Fruit fly (Drosophila melanogaster): ENCODE data around the gene Rcd-1.

The Rcd-1 gene

dm6 chrX:19651757-19652419, 13.3 kb downstream of the Rcd-1 start, which contains the start of the genes Ranbp21 and Elys (continued):
- TF ChIP-seq CG10462 (GFP tag; optimal IDR thresholded peaks at IDR 0.05): peak; percentile 77
- no peak for TF ChIP-seq so (GFP tag; IDR thresholded peaks at IDR 0.05)
- TF ChIP-seq CG2129 (GFP tag; IDR thresholded peaks at IDR 0.05; ENCODE audit: partially characterized antibody): no peak
- peak; percentile 51; the same call in 1 of the 2 replicates for TF ChIP-seq ttk (GFP tag; IDR thresholded peaks at IDR 0.05)
- peak; percentile 33 for TF ChIP-seq Dref (GFP tag; IDR thresholded peaks at IDR 0.05)
- no peak for TF ChIP-seq fru (optimal IDR thresholded peaks at IDR 0.05)
- peak; percentile 55 for TF ChIP-seq CG10366 (GFP tag; IDR thresholded peaks at IDR 0.05)
- TF ChIP-seq CG9609 (GFP tag; optimal IDR thresholded peaks at IDR 0.05): peak; percentile 71
- peak; percentile 24 for TF ChIP-seq da (GFP tag; optimal IDR thresholded peaks at IDR 0.05)
- TF ChIP-seq CG11696 (GFP tag; IDR thresholded peaks at IDR 0.05): no peak
- TF ChIP-seq eyg (GFP tag; optimal IDR thresholded peaks at IDR 0.05): peak; percentile 15
- peak; percentile 52 for TF ChIP-seq chif (GFP tag; optimal IDR thresholded peaks at IDR 0.05)
- no peak for TF ChIP-seq yki (optimal IDR thresholded peaks at IDR 0.05)
- TF ChIP-seq grau (tag; optimal IDR thresholded peaks at IDR 0.05): peak; percentile 40
- no peak for TF ChIP-seq CG2199 (GFP tag; IDR thresholded peaks at IDR 0.05)
- no peak for TF ChIP-seq fd64A (GFP tag; optimal IDR thresholded peaks at IDR 0.05)
- TF ChIP-seq CG10431 (GFP tag; optimal IDR thresholded peaks at IDR 0.05): no peak
- TF ChIP-seq ems (GFP tag; optimal IDR thresholded peaks at IDR 0.05): peak; percentile 61
- peak; percentile 61 for TF ChIP-seq lmd (GFP tag; IDR thresholded peaks at IDR 0.05)
- peak; percentile 62 for TF ChIP-seq CG8944 (GFP tag; optimal IDR thresholded peaks at IDR 0.05)
- no peak for TF ChIP-seq aop (GFP tag; IDR thresholded peaks at IDR 0.05)
- no peak for TF ChIP-seq Neu2 (GFP tag; optimal IDR thresholded peaks at IDR 0.05; ENCODE audit: borderline replicate concordance)
- peak; percentile 70 for TF ChIP-seq row (GFP tag; IDR thresholded peaks at IDR 0.05)
- TF ChIP-seq Dip3 (GFP tag; optimal IDR thresholded peaks at IDR 0.05): peak; percentile 73
- TF ChIP-seq emc (GFP tag; optimal IDR thresholded peaks at IDR 0.05): no peak
- TF ChIP-seq CG1647 (GFP tag; optimal IDR thresholded peaks at IDR 0.05): peak; percentile 42
- TF ChIP-seq NfI (GFP tag; optimal IDR thresholded peaks at IDR 0.05): peak; percentile 27
- no peak for TF ChIP-seq CTCF (GFP tag; optimal IDR thresholded peaks at IDR 0.05)
- TF ChIP-seq sug (tag; optimal IDR thresholded peaks at IDR 0.05): no peak
- no peak for TF ChIP-seq CG17612 (GFP tag; IDR thresholded peaks at IDR 0.05)
- TF ChIP-seq gce (GFP tag; IDR thresholded peaks at IDR 0.05): no peak
- TF ChIP-seq sna (GFP tag; IDR thresholded peaks at IDR 0.05; ENCODE audit: partially characterized antibody): 0 out of 2 replicates have a peak, but pooled peaks have one; percentile 28
- no peak for TF ChIP-seq CG42726 (GFP tag; IDR thresholded peaks at IDR 0.05; ENCODE audit: partially characterized antibody)
- TF ChIP-seq CkIIα-i1 (GFP tag; IDR thresholded peaks at IDR 0.05): no peak
- TF ChIP-seq Xrp1 (GFP tag; IDR thresholded peaks at IDR 0.05): peak; percentile 60
- no peak; the same call in 2 of the 3 replicates for TF ChIP-seq CG34224 (GFP tag; IDR thresholded peaks at IDR 0.05; ENCODE audit: partially characterized antibody)
- TF ChIP-seq ab (GFP tag; optimal IDR thresholded peaks at IDR 0.05): no peak
- no peak for TF ChIP-seq CG8359 (GFP tag; optimal IDR thresholded peaks at IDR 0.05; ENCODE audit: borderline replicate concordance)
- no peak for TF ChIP-seq CG2875 (GFP tag; optimal IDR thresholded peaks at IDR 0.05)

DNA sequence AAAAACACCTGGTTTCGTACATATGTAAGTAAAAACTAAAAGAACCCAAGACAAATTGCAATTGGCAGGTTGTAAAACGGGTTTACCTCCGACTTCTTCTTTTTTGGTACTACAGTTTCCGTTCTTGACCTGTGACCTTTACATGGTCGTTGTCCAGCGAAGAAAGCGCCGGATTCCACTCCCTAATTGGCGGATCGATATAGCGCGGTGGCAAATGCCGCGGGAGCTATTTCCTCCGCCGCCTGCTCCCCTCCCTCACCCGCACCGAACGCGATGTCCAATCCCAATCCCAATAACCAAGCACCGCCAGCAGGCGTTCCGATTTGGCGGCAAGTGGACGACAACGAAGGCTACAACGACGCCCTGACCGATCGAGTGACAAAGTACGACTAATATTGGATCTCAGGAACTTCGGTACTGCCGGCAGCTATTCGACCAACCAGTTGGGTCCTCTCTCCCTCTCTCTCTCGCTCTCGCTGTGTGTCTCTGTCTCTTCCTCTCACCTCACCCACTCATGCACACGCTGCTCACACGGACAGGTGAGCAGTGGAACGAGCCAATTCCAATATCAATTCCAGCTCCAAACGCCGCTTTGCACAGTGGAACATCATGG, 24.1 kb downstream of the Rcd-1 start:
- TF ChIP-seq MTF-1 (GFP tag; optimal IDR thresholded peaks at IDR 0.05; ENCODE audit: borderline replicate concordance) (no peak), CG15601 (tag; optimal IDR thresholded peaks at IDR 0.05) (no peak), unpg (GFP tag; optimal IDR thresholded peaks at IDR 0.05) (no peak), dysf (GFP tag; IDR thresholded peaks at IDR 0.05) (no peak), sob (GFP tag; IDR thresholded peaks at IDR 0.05) (0 out of 2 replicates have a peak, but pooled peaks have one; percentile 33), btn (GFP tag; optimal IDR thresholded peaks at IDR 0.05) (no peak), CG8478 (optimal IDR thresholded peaks at IDR 0.05) (peak; percentile 26), Hr78 (GFP tag; optimal IDR thresholded peaks at IDR 0.05) (peak in 1 of 2 experiments; percentile 97), gem (tag; optimal IDR thresholded peaks at IDR 0.05) (no peak), cg (GFP tag; optimal IDR thresholded peaks at IDR 0.05) (peak; percentile 67), unc-4 (GFP tag; IDR thresholded peaks at IDR 0.05; ENCODE audit: partially characterized antibody) (peak; percentile 40; the same call in 1 of the 2 replicates), Med (GFP tag) (peak; percentile 43), trh (GFP tag; optimal IDR thresholded peaks at IDR 0.05) (no peak), h (optimal IDR thresholded peaks at IDR 0.05) (no peak), ken (GFP tag; IDR thresholded peaks at IDR 0.05) (no peak)

Measured in whole organism, embryonic.